Worm (Caenorhabditis elegans): ENCODE data around the gene srd-38.
A peak's percentile ranks its signal among the peaks of the same experiment; 100 is the strongest.

srd-38 gene

DNA sequence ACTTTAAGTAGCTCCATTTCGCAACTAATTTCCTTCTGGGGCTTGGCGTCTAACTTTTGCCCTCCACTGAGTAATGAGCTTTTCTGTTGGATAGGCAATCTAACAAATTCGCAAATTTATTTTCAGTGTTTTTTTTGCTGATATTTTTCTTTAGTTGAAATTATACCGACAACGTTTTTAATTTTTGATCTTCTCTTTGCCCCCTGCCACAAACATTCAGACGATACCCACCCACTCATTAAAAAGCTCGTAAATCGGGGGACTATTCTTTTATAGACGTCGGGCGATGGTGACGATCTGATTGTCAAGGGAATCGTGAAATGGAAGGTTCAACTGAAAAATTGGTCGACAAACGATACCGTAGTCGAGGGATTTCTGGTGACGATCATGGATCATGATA lies 32.1 kb downstream of the srd-38 start:
- TF ChIP-seq elt-1 (tag; optimal IDR thresholded peaks at IDR 0.05) (no peak), daf-12 (tag; optimal IDR thresholded peaks at IDR 0.05) (no peak), tbx-2 (tag; optimal IDR thresholded peaks at IDR 0.05) (no peak), nhr-11 (tag; optimal IDR thresholded peaks at IDR 0.05) (no peak), lin-15B (tag; optimal IDR thresholded peaks at IDR 0.05) (no peak), ceh-16 (tag; optimal IDR thresholded peaks at IDR 0.05) (no peak), nhr-76 (tag; optimal IDR thresholded peaks at IDR 0.05) (no peak), ZK546.5 (tag; optimal IDR thresholded peaks at IDR 0.05) (no peak)

ce11 chrX:13324326-13324725 lies 32.7 kb downstream of the srd-38 start:
- TF ChIP-seq unc-62 (GFP tag; optimal IDR thresholded peaks at IDR 0.05) = no peak
- TF ChIP-seq nhr-25 (tag; optimal IDR thresholded peaks at IDR 0.05) = peak; percentile 19

ce11 chrX:13325039-13325438 lies 33.4 kb downstream of the srd-38 start:
- no peak for TF ChIP-seq nhr-77 (tag; optimal IDR thresholded peaks at IDR 0.05)
- no peak for TF ChIP-seq nhr-76 (tag; optimal IDR thresholded peaks at IDR 0.05)
- no peak for TF ChIP-seq egl-27 (tag; optimal IDR thresholded peaks at IDR 0.05)
- TF ChIP-seq ceh-9 (tag; optimal IDR thresholded peaks at IDR 0.05) = no peak
- no peak for TF ChIP-seq elt-2 (tag; optimal IDR thresholded peaks at IDR 0.05)
- TF ChIP-seq R02D3.7 (tag; optimal IDR thresholded peaks at IDR 0.05) = no peak
- TF ChIP-seq ceh-82 (tag; optimal IDR thresholded peaks at IDR 0.05) = no peak
- peak; percentile 52 for TF ChIP-seq lsy-12 (tag; optimal IDR thresholded peaks at IDR 0.05)
- TF ChIP-seq egl-5 (tag; optimal IDR thresholded peaks at IDR 0.05) = no peak
- peak; percentile 69 for TF ChIP-seq nhr-43 (tag; optimal IDR thresholded peaks at IDR 0.05; ENCODE audit: poor library complexity, severe bottlenecking)
- TF ChIP-seq ztf-4 (tag; optimal IDR thresholded peaks at IDR 0.05) = no peak
- TF ChIP-seq nhr-28 (tag; optimal IDR thresholded peaks at IDR 0.05) = no peak
- TF ChIP-seq aly-2 (tag; optimal IDR thresholded peaks at IDR 0.05) = no peak
- TF ChIP-seq lin-15B (tag; optimal IDR thresholded peaks at IDR 0.05) = no peak
- no peak for TF ChIP-seq skn-1 (tag; optimal IDR thresholded peaks at IDR 0.05)
- TF ChIP-seq elt-3 (tag; optimal IDR thresholded peaks at IDR 0.05) = peak in 1 of 3 experiments; percentile 63
- TF ChIP-seq hmg-11 (tag; optimal IDR thresholded peaks at IDR 0.05) = no peak
- no peak for TF ChIP-seq ceh-28 (tag; optimal IDR thresholded peaks at IDR 0.05)
- peak; percentile 8 for TF ChIP-seq unc-62 (GFP tag; optimal IDR thresholded peaks at IDR 0.05)
- no peak for TF ChIP-seq nhr-11 (tag; optimal IDR thresholded peaks at IDR 0.05)
- TF ChIP-seq elt-1 (tag; optimal IDR thresholded peaks at IDR 0.05) = no peak
- TF ChIP-seq unc-39 (tag; optimal IDR thresholded peaks at IDR 0.05) = no peak
- TF ChIP-seq sea-2 (GFP tag; optimal IDR thresholded peaks at IDR 0.05) = no peak
- TF ChIP-seq pha-4 (tag; optimal IDR thresholded peaks at IDR 0.05) = no peak
- TF ChIP-seq daf-12 (tag; optimal IDR thresholded peaks at IDR 0.05) = no peak
- TF ChIP-seq snpc-4 (tag; optimal IDR thresholded peaks at IDR 0.05) = no peak
- TF ChIP-seq ama-1 (optimal IDR thresholded peaks at IDR 0.05) = peak; percentile 9
- TF ChIP-seq nhr-25 (tag; optimal IDR thresholded peaks at IDR 0.05) = peak; percentile 77
- no peak for TF ChIP-seq lin-39 (tag; optimal IDR thresholded peaks at IDR 0.05)
- TF ChIP-seq zag-1 (tag; optimal IDR thresholded peaks at IDR 0.05) = no peak
- no peak for TF ChIP-seq eor-1 (tag; optimal IDR thresholded peaks at IDR 0.05)
- TF ChIP-seq ztf-11 (tag; optimal IDR thresholded peaks at IDR 0.05) = no peak
- TF ChIP-seq fkh-2 (tag; optimal IDR thresholded peaks at IDR 0.05) = no peak
- TF ChIP-seq mdl-1 (tag; optimal IDR thresholded peaks at IDR 0.05) = no peak
- TF ChIP-seq nfya-1 (tag; optimal IDR thresholded peaks at IDR 0.05; ENCODE audit: insufficient read depth) = peak; percentile 20
- TF ChIP-seq nhr-12 (tag; optimal IDR thresholded peaks at IDR 0.05) = no peak
- TF ChIP-seq jun-1 (tag; optimal IDR thresholded peaks at IDR 0.05) = peak; percentile 11
- TF ChIP-seq tbx-2 (tag; optimal IDR thresholded peaks at IDR 0.05) = no peak
- no peak for TF ChIP-seq ZK546.5 (tag; optimal IDR thresholded peaks at IDR 0.05)
- TF ChIP-seq mml-1 (tag; optimal IDR thresholded peaks at IDR 0.05) = no peak
- TF ChIP-seq fkh-10 (GFP tag; optimal IDR thresholded peaks at IDR 0.05) = no peak
- peak; percentile 19 for TF ChIP-seq fos-1 (tag; optimal IDR thresholded peaks at IDR 0.05)
- no peak for TF ChIP-seq nhr-237 (tag; optimal IDR thresholded peaks at IDR 0.05)
- no peak for TF ChIP-seq pqm-1 (tag; optimal IDR thresholded peaks at IDR 0.05)
- TF ChIP-seq ceh-16 (tag; optimal IDR thresholded peaks at IDR 0.05) = no peak
- no peak for TF ChIP-seq nhr-67 (tag; optimal IDR thresholded peaks at IDR 0.05)
- peak; percentile 57 for TF ChIP-seq nhr-23 (tag; optimal IDR thresholded peaks at IDR 0.05)
